Fruit fly (Drosophila melanogaster) whole organism, adult: ENCODE results near the gene Cyp9f2.

Experiments used
- CG11617 ChIP-seq: fragments of 200-800 bp; sonication (Bioruptor generic); optimal IDR thresholded peaks from 2 replicates; lab custom pipeline; 2017; ENCODE audit warnings: mild to moderate bottlenecking, missing biosample characterization, missing genetic modification reagents, missing genetic modification characterization
- CG1620 ChIP-seq: fragments of 200-800 bp; sonication (Bioruptor generic); optimal IDR thresholded peaks from 2 replicates; lab custom pipeline; 2016; ENCODE audit warnings: missing biosample characterization, missing genetic modification characterization
- CG7045 ChIP-seq: fragments of 200-800 bp; sonication (Bioruptor generic); optimal IDR thresholded peaks from 2 replicates; lab custom pipeline; 2017; ENCODE audit warnings: missing biosample characterization, mild to moderate bottlenecking, missing genetic modification characterization
- Clk ChIP-seq: fragments of 200-800 bp; sonication (Bioruptor generic); optimal IDR thresholded peaks from 2 replicates; lab custom pipeline; 2017; ENCODE audit warnings: missing biosample characterization, missing genetic modification characterization
- Crg-1 ChIP-seq: fragments of 200-800 bp; sonication (Bioruptor generic); optimal IDR thresholded peaks from 2 replicates; lab custom pipeline; 2016; ENCODE audit warnings: missing biosample characterization, missing genetic modification characterization
- Mnt ChIP-seq: fragments of 200-800 bp; sonication (Bioruptor generic); optimal IDR thresholded peaks from 2 replicates; lab custom pipeline; 2016; ENCODE audit warnings: missing biosample characterization, mild to moderate bottlenecking, missing genetic modification characterization
- kay ChIP-seq: fragments of 200-800 bp; sonication (Bioruptor generic); peaks from one replicate; lab custom pipeline; 2016; ENCODE audit warnings: missing biosample characterization, missing genetic modification characterization, borderline replicate concordance
- ovo ChIP-seq: fragments of 200-800 bp; sonication (Bioruptor generic); optimal IDR thresholded peaks from 2 replicates; lab custom pipeline; 2016; ENCODE audit warnings: missing biosample characterization, missing genetic modification characterization
- pad ChIP-seq: fragments of 200-800 bp; sonication (Bioruptor generic); optimal IDR thresholded peaks from 3 replicates; lab custom pipeline; 2017; ENCODE audit warnings: missing biosample characterization, missing genetic modification characterization, mild to moderate bottlenecking, moderate library complexity, missing genetic modification reagents

DNA sequence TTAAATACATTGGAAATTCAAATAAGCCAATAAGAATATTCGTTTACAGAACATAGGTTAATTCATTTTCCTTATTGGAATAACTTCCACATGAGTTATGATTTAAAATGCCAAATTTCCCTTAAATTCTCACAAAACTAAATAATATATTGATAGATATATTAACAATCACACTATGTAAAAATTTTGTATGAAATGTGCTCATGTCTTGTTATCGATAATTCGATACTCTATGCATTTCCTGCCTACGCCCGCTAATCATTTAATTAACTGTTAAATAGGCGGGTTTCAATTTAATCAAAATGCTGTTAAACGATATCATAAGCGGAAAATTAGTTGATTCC lies 20.5 kb upstream of the Cyp9f2 start, which contains the start of gene NANS:
- TF ChIP-seq Mnt (GFP tag; lab: Kevin White, UChicago) = no peak
- TF ChIP-seq CG11617 (GFP tag; lab: Kevin White, UChicago) = no peak
- no peak for TF ChIP-seq kay
- no peak for TF ChIP-seq Crg-1
- no peak for TF ChIP-seq CG1620 (GFP tag; lab: Kevin White, UChicago)
- TF ChIP-seq pad (GFP tag; lab: Kevin White, UChicago) = no peak
- TF ChIP-seq Clk (GFP tag; lab: Kevin White, UChicago) = no peak
- no peak for TF ChIP-seq CG7045
- TF ChIP-seq ovo (GFP tag; lab: Kevin White, UChicago) = no peak
